Worm (Caenorhabditis elegans): ENCODE results near the gene zfp-1.

zfp-1 gene

ce11 chrIII:8773375-8773774 lies 18.0 kb upstream of the zfp-1 start:
- no peak for TF ChIP-seq crh-2 (tag; optimal IDR thresholded peaks at IDR 0.05)
- no peak for TF ChIP-seq lin-13 (GFP tag; optimal IDR thresholded peaks at IDR 0.05)
- TF ChIP-seq nhr-25 (tag; optimal IDR thresholded peaks at IDR 0.05): no peak
- TF ChIP-seq ceh-82 (tag; optimal IDR thresholded peaks at IDR 0.05): no peak
- no peak for TF ChIP-seq F13H6.1 (tag; optimal IDR thresholded peaks at IDR 0.05)
- no peak for TF ChIP-seq nhr-6 (tag; optimal IDR thresholded peaks at IDR 0.05)
- no peak for TF ChIP-seq skn-1 (tag; optimal IDR thresholded peaks at IDR 0.05)
- TF ChIP-seq alr-1 (tag; optimal IDR thresholded peaks at IDR 0.05): no peak
- no peak for TF ChIP-seq zag-1 (tag; optimal IDR thresholded peaks at IDR 0.05)
- no peak for TF ChIP-seq nhr-129 (tag; optimal IDR thresholded peaks at IDR 0.05)
- TF ChIP-seq mbf-1 (tag; optimal IDR thresholded peaks at IDR 0.05): no peak
- no peak for TF ChIP-seq sma-3 (GFP tag; optimal IDR thresholded peaks at IDR 0.05)
- no peak for TF ChIP-seq nhr-21 (tag; optimal IDR thresholded peaks at IDR 0.05)
- no peak for TF ChIP-seq gmeb-1 (tag; optimal IDR thresholded peaks at IDR 0.05)
- TF ChIP-seq elt-1 (tag; optimal IDR thresholded peaks at IDR 0.05): no peak
- TF ChIP-seq mab-5 (tag; optimal IDR thresholded peaks at IDR 0.05): no peak
- no peak for TF ChIP-seq fos-1 (tag; optimal IDR thresholded peaks at IDR 0.05)
- no peak for TF ChIP-seq ztf-4 (tag; optimal IDR thresholded peaks at IDR 0.05)

ce11 chrIII:8775953-8776352 lies 15.4 kb upstream of the zfp-1 start, which contains the start of gene snap-29:
Gene snap-29, plus strand, starts transcription at chrIII:8776253.
- no peak for TF ChIP-seq lin-39 (tag; optimal IDR thresholded peaks at IDR 0.05)
- no peak for TF ChIP-seq mdl-1 (tag; optimal IDR thresholded peaks at IDR 0.05)
- no peak for TF ChIP-seq elt-3 (tag; optimal IDR thresholded peaks at IDR 0.05)
- TF ChIP-seq egl-27 (tag; optimal IDR thresholded peaks at IDR 0.05): no peak

- TF ChIP-seq R02D3.7 (tag; optimal IDR thresholded peaks at IDR 0.05) (no peak), F13H6.1 (tag; optimal IDR thresholded peaks at IDR 0.05) (no peak), nhr-23 (tag; optimal IDR thresholded peaks at IDR 0.05) (no peak), nhr-21 (tag; optimal IDR thresholded peaks at IDR 0.05) (no peak), elt-3 (tag; optimal IDR thresholded peaks at IDR 0.05) (no peak), egl-27 (tag; optimal IDR thresholded peaks at IDR 0.05) (no peak)
These were observed 11.4 kb upstream of the zfp-1 start, which contains the start of gene K02D10.4 for ce11 chrIII:8779912-8780311. Gene K02D10.4, minus strand, starts transcription at chrIII:8780012.

ce11 chrIII:8780473-8780872 lies 10.9 kb upstream of the zfp-1 start:
- TF ChIP-seq skn-1 (tag; optimal IDR thresholded peaks at IDR 0.05): no peak
- TF ChIP-seq aly-2 (tag; optimal IDR thresholded peaks at IDR 0.05): no peak
- no peak for TF ChIP-seq unc-62 (GFP tag; optimal IDR thresholded peaks at IDR 0.05)
- TF ChIP-seq egl-27 (tag; optimal IDR thresholded peaks at IDR 0.05): peak; percentile 56
- TF ChIP-seq nhr-77 (tag; optimal IDR thresholded peaks at IDR 0.05): no peak
- peak; percentile 14 for TF ChIP-seq nhr-6 (tag; optimal IDR thresholded peaks at IDR 0.05)
- peak; percentile 73 for TF ChIP-seq crh-2 (tag; optimal IDR thresholded peaks at IDR 0.05)
- peak; percentile 39 for TF ChIP-seq unc-55 (GFP tag; optimal IDR thresholded peaks at IDR 0.05)
- TF ChIP-seq nhr-129 (tag; optimal IDR thresholded peaks at IDR 0.05): peak; percentile 37
- peak; percentile 37 for TF ChIP-seq gmeb-1 (tag; optimal IDR thresholded peaks at IDR 0.05)
- no peak for TF ChIP-seq ama-1 (optimal IDR thresholded peaks at IDR 0.05)
- peak; percentile 79 for TF ChIP-seq fos-1 (tag; optimal IDR thresholded peaks at IDR 0.05)
- TF ChIP-seq F13H6.1 (tag; optimal IDR thresholded peaks at IDR 0.05): peak; percentile 29
- no peak for TF ChIP-seq ztf-1 (GFP tag; conservative IDR thresholded peaks at IDR 0.05)
- no peak for TF ChIP-seq nhr-10 (tag; optimal IDR thresholded peaks at IDR 0.05)
- no peak for TF ChIP-seq peb-1 (tag; optimal IDR thresholded peaks at IDR 0.05)
- peak; percentile 92 for TF ChIP-seq nhr-21 (tag; optimal IDR thresholded peaks at IDR 0.05)
- TF ChIP-seq nhr-23 (tag; optimal IDR thresholded peaks at IDR 0.05): no peak
- TF ChIP-seq ceh-16 (tag; optimal IDR thresholded peaks at IDR 0.05): no peak
- no peak for TF ChIP-seq snpc-4 (tag; optimal IDR thresholded peaks at IDR 0.05)
- TF ChIP-seq lsy-2 (tag; optimal IDR thresholded peaks at IDR 0.05): peak in 1 of 2 experiments; percentile 62
- peak; percentile 3 for TF ChIP-seq ztf-4 (tag; optimal IDR thresholded peaks at IDR 0.05)
- no peak for TF ChIP-seq nhr-12 (tag; optimal IDR thresholded peaks at IDR 0.05)
- TF ChIP-seq lin-11 (tag; optimal IDR thresholded peaks at IDR 0.05): no peak
- peak; percentile 43 to 81 for TF ChIP-seq mdl-1 (tag; optimal IDR thresholded peaks at IDR 0.05)
- no peak for TF ChIP-seq ceh-82 (tag; optimal IDR thresholded peaks at IDR 0.05)
- no peak for TF ChIP-seq elt-3 (tag; optimal IDR thresholded peaks at IDR 0.05)
- TF ChIP-seq unc-39 (tag; optimal IDR thresholded peaks at IDR 0.05): no peak
- peak; percentile 47 for TF ChIP-seq sem-4 (tag; optimal IDR thresholded peaks at IDR 0.05)
- TF ChIP-seq blmp-1 (tag; optimal IDR thresholded peaks at IDR 0.05; ENCODE audit: insufficient read depth): peak; percentile 83
- TF ChIP-seq elt-1 (tag; optimal IDR thresholded peaks at IDR 0.05): no peak
- no peak for TF ChIP-seq Y55F3AM.14 (GFP tag; optimal IDR thresholded peaks at IDR 0.05)
- TF ChIP-seq sma-9 (GFP tag; optimal IDR thresholded peaks at IDR 0.05): peak; percentile 73
- TF ChIP-seq sma-9 (tag; optimal IDR thresholded peaks at IDR 0.05): no peak
- TF ChIP-seq zag-1 (tag; optimal IDR thresholded peaks at IDR 0.05): no peak
- TF ChIP-seq nhr-237 (tag; optimal IDR thresholded peaks at IDR 0.05): no peak
- TF ChIP-seq lin-13 (GFP tag; optimal IDR thresholded peaks at IDR 0.05): peak; percentile 40
- peak; percentile 44 for TF ChIP-seq C34F6.9 (tag; optimal IDR thresholded peaks at IDR 0.05)
- TF ChIP-seq sma-3 (GFP tag; optimal IDR thresholded peaks at IDR 0.05): peak; percentile 91
- peak; percentile 95 for TF ChIP-seq nhr-25 (tag; optimal IDR thresholded peaks at IDR 0.05)
